Worm (Caenorhabditis elegans) whole organism, young adult: ENCODE measurements around the gene K10D11.7.
A peak's percentile ranks its signal among the peaks of the same experiment; 100 is the strongest.

ENCODE experiments used
- B0336.3 ChIP-seq: fragments of 200-800 bp; sonication (Bioruptor generic); IDR thresholded peaks from 2 replicates; pipeline ENCODE4 v1.3.6; 2022; ENCODE audit warnings: missing genetic modification characterization, missing compliant biosample characterization
- F39B2.1 ChIP-seq: fragments of 200-800 bp; sonication (Bioruptor generic); IDR thresholded peaks from 2 replicates; pipeline ENCODE4 v1.3.6; 2022; ENCODE audit warnings: missing genetic modification reagents, missing genetic modification characterization, missing compliant biosample characterization
- Y56A3A.18 ChIP-seq: fragments of 200-800 bp; sonication (Bioruptor generic); IDR thresholded peaks from 2 replicates; pipeline ENCODE4 v1.3.6; 2022; ENCODE audit warnings: missing genetic modification reagents, missing genetic modification characterization, missing compliant biosample characterization
- ZK185.1 ChIP-seq: sonication (generic microtip); optimal IDR thresholded peaks from 2 replicates; lab custom pipeline; 2016; ENCODE audit warnings: mild to moderate bottlenecking, missing genetic modification characterization, missing compliant biosample characterization; ENCODE audit not compliant: poor library complexity, severe bottlenecking
- atf-7 ChIP-seq: sonication (generic microtip); optimal IDR thresholded peaks from 2 replicates; lab custom pipeline; 2017; ENCODE audit warnings: mild to moderate bottlenecking, missing genetic modification characterization, missing compliant biosample characterization
- attf-3 ChIP-seq: fragments of 200-800 bp; sonication (Bioruptor generic); conservative IDR thresholded peaks from 2 replicates; pipeline ENCODE4 v1.3.6; 2022; ENCODE audit warnings: missing genetic modification reagents, missing genetic modification characterization, missing compliant biosample characterization
- attf-5 ChIP-seq: fragments of 200-800 bp; sonication (Bioruptor generic); optimal IDR thresholded peaks from 2 replicates; lab custom pipeline; 2018; ENCODE audit warnings: mild to moderate bottlenecking, missing genetic modification characterization, missing compliant biosample characterization
- cebp-1 ChIP-seq, 2 experiments: fragments of 200-800 bp in 1 of 2; sonication (Bioruptor generic) in 1 of 2; sonication (generic microtip) in 1 of 2; IDR thresholded peaks in 1 of 2; optimal IDR thresholded peaks in 1 of 2; 2 replicates each; pipeline versions ENCODE4 v1.3.6 to Lab custom; 2017 to 2022; ENCODE audit warnings: missing compliant biosample characterization in 2 of 2, missing genetic modification characterization in 2 of 2, mild to moderate bottlenecking in 1 of 2, missing genetic modification reagents in 1 of 2, moderate library complexity in 1 of 2
- chd-7 ChIP-seq: sonication (generic microtip); optimal IDR thresholded peaks from 2 replicates; lab custom pipeline; 2016; ENCODE audit warnings: mild to moderate bottlenecking, missing genetic modification characterization, moderate library complexity, missing compliant biosample characterization
- dox-1 ChIP-seq: fragments of 200-800 bp; sonication (Bioruptor generic); IDR thresholded peaks from 2 replicates; pipeline ENCODE4 v1.3.6; 2022; ENCODE audit warnings: missing genetic modification reagents, missing genetic modification characterization, missing compliant biosample characterization
- egl-44 ChIP-seq: fragments of 200-800 bp; sonication (Bioruptor generic); IDR thresholded peaks from 2 replicates; pipeline ENCODE4 v1.3.6; 2022; ENCODE audit warnings: missing genetic modification reagents, missing genetic modification characterization, missing compliant biosample characterization
- egrh-3 ChIP-seq: fragments of 200-800 bp; sonication (Bioruptor generic); IDR thresholded peaks from 2 replicates; pipeline ENCODE4 v1.3.6; 2022; ENCODE audit warnings: missing genetic modification reagents, missing genetic modification characterization, missing compliant biosample characterization
- ets-4 ChIP-seq: fragments of 200-800 bp; sonication (Bioruptor generic); optimal IDR thresholded peaks from 2 replicates; lab custom pipeline; 2018; ENCODE audit warnings: mild to moderate bottlenecking, missing genetic modification characterization, missing compliant biosample characterization
- hmg-20 ChIP-seq: fragments of 200-800 bp; sonication (Bioruptor generic); IDR thresholded peaks from 2 replicates; pipeline ENCODE4 v1.3.6; 2022; ENCODE audit warnings: missing genetic modification reagents, missing genetic modification characterization, missing compliant biosample characterization
- hsf-1 ChIP-seq: fragments of 200-800 bp; sonication (Bioruptor generic); IDR thresholded peaks from 2 replicates; pipeline ENCODE4 v1.3.6; 2022; ENCODE audit warnings: missing genetic modification reagents, missing genetic modification characterization, missing compliant biosample characterization
- let-526 ChIP-seq: fragments of 200-800 bp; sonication (Bioruptor generic); IDR thresholded peaks from 2 replicates; pipeline ENCODE4 v1.3.6; 2022; ENCODE audit warnings: missing genetic modification reagents, missing genetic modification characterization, missing compliant biosample characterization
- let-607 ChIP-seq, 2 experiments: fragments of 200-800 bp in 1 of 2; sonication (Bioruptor generic) in 1 of 2; sonication (generic microtip) in 1 of 2; optimal IDR thresholded peaks; 2 replicates each; lab custom pipeline; 2016 to 2018; ENCODE audit warnings: mild to moderate bottlenecking in 2 of 2, missing compliant biosample characterization in 2 of 2, missing genetic modification characterization in 2 of 2, moderate library complexity in 2 of 2, missing genotype in 1 of 2
- lsl-1 ChIP-seq: fragments of 200-800 bp; sonication (Bioruptor generic); optimal IDR thresholded peaks from 2 replicates; lab custom pipeline; 2018; ENCODE audit warnings: mild to moderate bottlenecking, missing genetic modification characterization, moderate library complexity, missing compliant biosample characterization
- madf-10 ChIP-seq: sonication (generic microtip); optimal IDR thresholded peaks from 2 replicates; lab custom pipeline; 2016; ENCODE audit warnings: mild to moderate bottlenecking, missing genetic modification characterization, missing compliant biosample characterization
- nfyb-1 ChIP-seq: fragments of 200-800 bp; sonication (Bioruptor generic); IDR thresholded peaks from 2 replicates; pipeline ENCODE4 v1.3.6; 2022; ENCODE audit warnings: missing genetic modification reagents, missing genetic modification characterization, missing compliant biosample characterization
- nhr-80 ChIP-seq: sonication (generic microtip); optimal IDR thresholded peaks from 2 replicates; lab custom pipeline; 2016; ENCODE audit warnings: missing genetic modification characterization, missing compliant biosample characterization
- nhr-90 ChIP-seq: sonication (generic microtip); optimal IDR thresholded peaks from 2 replicates; lab custom pipeline; 2016; ENCODE audit warnings: missing genotype, mild to moderate bottlenecking, missing genetic modification characterization, missing compliant biosample characterization
- sdz-38 ChIP-seq: sonication (generic microtip); optimal IDR thresholded peaks from 2 replicates; lab custom pipeline; 2016; ENCODE audit warnings: missing genotype, missing genetic modification characterization, missing compliant biosample characterization
- sea-2 ChIP-seq: fragments of 200-800 bp; sonication (Bioruptor generic); IDR thresholded peaks from 2 replicates; pipeline ENCODE4 v1.3.6; 2022; ENCODE audit warnings: missing genetic modification characterization, missing compliant biosample characterization
- tbp1 ChIP-seq: fragments of 200-800 bp; sonication (Bioruptor generic); optimal IDR thresholded peaks from 2 replicates; lab custom pipeline; 2018; ENCODE audit warnings: mild to moderate bottlenecking, missing genetic modification characterization, missing compliant biosample characterization
- tbx-9 ChIP-seq: sonication (generic microtip); optimal IDR thresholded peaks from 2 replicates; lab custom pipeline; 2016; ENCODE audit warnings: borderline replicate concordance, missing genetic modification characterization, inconsistent platforms, missing compliant biosample characterization
- tlf-1 ChIP-seq: fragments of 200-800 bp; sonication (Bioruptor generic); optimal IDR thresholded peaks from 2 replicates; lab custom pipeline; 2018; ENCODE audit warnings: mild to moderate bottlenecking, missing genetic modification characterization, missing compliant biosample characterization
- unc-62 ChIP-seq: fragments of 150-350 bp; optimal IDR thresholded peaks from 2 replicates; lab custom pipeline; 2014; ENCODE audit warnings: missing biosample characterization, missing genetic modification reagents, missing genetic modification characterization
- zfh-2 ChIP-seq: fragments of 200-800 bp; sonication (Bioruptor generic); conservative IDR thresholded peaks from 2 replicates; pipeline ENCODE4 v1.3.6; 2022; ENCODE audit warnings: missing genetic modification reagents, missing genetic modification characterization, missing compliant biosample characterization
- ztf-22 ChIP-seq: fragments of 200-800 bp; sonication (Bioruptor generic); optimal IDR thresholded peaks from 2 replicates; lab custom pipeline; 2018; ENCODE audit warnings: mild to moderate bottlenecking, missing genetic modification characterization, moderate library complexity, missing compliant biosample characterization
- ztf-28 ChIP-seq: fragments of 200-800 bp; sonication (Bioruptor generic); IDR thresholded peaks from 2 replicates; pipeline ENCODE4 v1.3.6; 2022; ENCODE audit warnings: missing genetic modification reagents, missing genetic modification characterization, missing compliant biosample characterization

Gene K10D11.7

ce11 chrIV:13028746-13029673, 33.2 kb upstream of the K10D11.7 start (continued):
- TF ChIP-seq unc-62 (no peak), ZK185.1 (tag; lab: Kevin White, UChicago) (no peak)

ce11 chrIV:13027801-13028641, 32.2 kb upstream of the K10D11.7 start:
- no peak for TF ChIP-seq F39B2.1 (GFP tag; lab: Robert Waterston, UW)
- TF ChIP-seq attf-3 (GFP tag; lab: Robert Waterston, UW): no peak
- TF ChIP-seq egl-44 (GFP tag; lab: Robert Waterston, UW): 0 out of 2 replicates have a peak, but pooled peaks have one; percentile 25
- 0 out of 2 replicates have a peak, but pooled peaks have one; percentile 44 for TF ChIP-seq zfh-2
- TF ChIP-seq, all 124 proteins: peak for 2

ce11 chrIV:13026762-13027161, 31.0 kb upstream of the K10D11.7 start:
- TF ChIP-seq let-607 (tag; optimal IDR thresholded peaks at IDR 0.05; lab: Kevin White, UChicago): peak; percentile 34 to 46
- peak; percentile 49 for TF ChIP-seq nhr-90
- TF ChIP-seq lsl-1 (GFP tag; lab: Kevin White, UChicago): no peak
- no peak for TF ChIP-seq tbx-9 (tag; lab: Kevin White, UChicago)
- TF ChIP-seq cebp-1 (GFP tag; IDR thresholded peaks at IDR 0.05; lab: Robert Waterston, UW): no peak
- peak; percentile 9 for TF ChIP-seq cebp-1 (tag; optimal IDR thresholded peaks at IDR 0.05; lab: Kevin White, UChicago)
- TF ChIP-seq chd-7 (tag; lab: Kevin White, UChicago): peak; percentile 64
- TF ChIP-seq sea-2 (GFP tag; lab: Robert Waterston, UW): no peak
- TF ChIP-seq hmg-20 (GFP tag; lab: Robert Waterston, UW): no peak
- peak; percentile 18 for TF ChIP-seq tlf-1 (GFP tag; lab: Kevin White, UChicago)
- TF ChIP-seq hsf-1 (GFP tag; lab: Robert Waterston, UW): 0 out of 2 replicates have a peak, but pooled peaks have one; percentile 10
- peak; percentile 63 for TF ChIP-seq atf-7 (tag; lab: Kevin White, UChicago)
- no peak for TF ChIP-seq sdz-38
- peak; percentile 48 for TF ChIP-seq attf-5 (GFP tag; lab: Kevin White, UChicago)
- peak; percentile 51; the same call in 1 of the 2 replicates for TF ChIP-seq B0336.3
- TF ChIP-seq ztf-22 (GFP tag; lab: Kevin White, UChicago): peak; percentile 34
- TF ChIP-seq ets-4 (GFP tag; lab: Kevin White, UChicago): peak; percentile 70
- peak; percentile 73; the same call in 1 of the 2 replicates for TF ChIP-seq Y56A3A.18
- peak; percentile 61; the same call in 1 of the 2 replicates for TF ChIP-seq dox-1 (GFP tag; lab: Robert Waterston, UW)
- TF ChIP-seq ZK185.1 (tag; lab: Kevin White, UChicago): no peak
- peak; percentile 3 for TF ChIP-seq madf-10
- 0 out of 2 replicates have a peak, but pooled peaks have one; percentile 38 for TF ChIP-seq let-526
- TF ChIP-seq tbp1 (GFP tag; lab: Kevin White, UChicago): peak; percentile 23
- TF ChIP-seq egrh-3 (GFP tag; lab: Robert Waterston, UW): 0 out of 2 replicates have a peak, but pooled peaks have one; percentile 5
- TF ChIP-seq nfyb-1: peak; percentile 70
- TF ChIP-seq zfh-2: peak; percentile 36; the same call in 1 of the 2 replicates
- TF ChIP-seq nhr-80 (tag; lab: Kevin White, UChicago): peak; percentile 98
- no peak for TF ChIP-seq ztf-28 (GFP tag; lab: Robert Waterston, UW)
